Fruit fly (Drosophila melanogaster) whole organism, embryonic: ENCODE results near the gene Osi20.

Experiments used
- Asciz ChIP-seq: fragments of 200-800 bp; sonication (Bioruptor generic); optimal IDR thresholded peaks from 2 replicates; lab custom pipeline; 2017; ENCODE audit warnings: missing biosample characterization, mild to moderate bottlenecking, missing genetic modification characterization, missing genetic modification reagents
- Atf-2 ChIP-seq: fragments of 200-800 bp; sonication (Bioruptor generic); optimal IDR thresholded peaks from 2 replicates; lab custom pipeline; 2016; ENCODE audit warnings: missing biosample characterization, missing genetic modification characterization
- Awh ChIP-seq: fragments of 200-800 bp; sonication (Bioruptor generic); IDR thresholded peaks from 2 replicates; pipeline ENCODE4, ENCODE4 v1.3.6; 2022; ENCODE audit warnings: missing biosample characterization, missing genetic modification characterization
- BEAF-32 ChIP-seq: fragments of 200-800 bp; sonication (Bioruptor generic); optimal IDR thresholded peaks from 3 replicates; lab custom pipeline; 2017; ENCODE audit warnings: missing biosample characterization, missing genetic modification characterization, mild to moderate bottlenecking, moderate library complexity, missing genetic modification reagents
- Blimp-1 ChIP-seq: fragments of 200-800 bp; sonication (Bioruptor generic); optimal IDR thresholded peaks from 3 replicates; lab custom pipeline; 2018; ENCODE audit warnings: missing biosample characterization, missing genetic modification characterization, mild to moderate bottlenecking, moderate library complexity, missing genetic modification reagents
- Bteb2 ChIP-seq: fragments of 200-800 bp; sonication (Bioruptor generic); optimal IDR thresholded peaks from 2 replicates; lab custom pipeline; 2016; ENCODE audit warnings: missing biosample characterization, missing genetic modification characterization
- CG10431 ChIP-seq: fragments of 200-800 bp; sonication (Bioruptor generic); optimal IDR thresholded peaks from 3 replicates; lab custom pipeline; 2018; ENCODE audit warnings: missing biosample characterization, mild to moderate bottlenecking, missing genetic modification characterization
- CG10979 ChIP-seq: fragments of 200-800 bp; sonication (Bioruptor generic); optimal IDR thresholded peaks from 2 replicates; lab custom pipeline; 2018; ENCODE audit warnings: missing biosample characterization, mild to moderate bottlenecking, missing genetic modification characterization, moderate library complexity
- CG11398 ChIP-seq: fragments of 200-800 bp; sonication (Bioruptor generic); optimal IDR thresholded peaks from 2 replicates; lab custom pipeline; 2016; ENCODE audit warnings: missing biosample characterization, missing genetic modification characterization
- CG12391 ChIP-seq: fragments of 200-800 bp; sonication (Bioruptor generic); optimal IDR thresholded peaks from 3 replicates; lab custom pipeline; 2018; ENCODE audit warnings: missing biosample characterization, mild to moderate bottlenecking, missing genetic modification characterization, moderate library complexity
- CG15269 ChIP-seq: fragments of 200-800 bp; sonication (Bioruptor generic); optimal IDR thresholded peaks from 2 replicates; lab custom pipeline; 2018; ENCODE audit warnings: missing biosample characterization, mild to moderate bottlenecking, missing genetic modification characterization, moderate library complexity
- CG1647 ChIP-seq: fragments of 200-800 bp; sonication (Bioruptor generic); optimal IDR thresholded peaks from 3 replicates; lab custom pipeline; 2016; ENCODE audit warnings: missing biosample characterization, missing genetic modification characterization
- CG1832 ChIP-seq: fragments of 200-800 bp; sonication (Bioruptor generic); optimal IDR thresholded peaks from 2 replicates; lab custom pipeline; 2017; ENCODE audit warnings: missing biosample characterization, mild to moderate bottlenecking, missing genetic modification characterization, inconsistent platforms
- CG30020 ChIP-seq: fragments of 200-800 bp; optimal IDR thresholded peaks from 2 replicates; lab custom pipeline; 2019; ENCODE audit warnings: missing biosample characterization, mild to moderate bottlenecking, missing genetic modification characterization, moderate library complexity
- CG32767 ChIP-seq: fragments of 200-800 bp; sonication (Bioruptor generic); IDR thresholded peaks from 2 replicates; pipeline ENCODE4 v1.3.6; 2022; ENCODE audit warnings: missing biosample characterization, missing genetic modification characterization
- CG6765 ChIP-seq: fragments of 200-800 bp; sonication (Bioruptor generic); optimal IDR thresholded peaks from 3 replicates; lab custom pipeline; 2017; ENCODE audit warnings: missing biosample characterization, mild to moderate bottlenecking, missing genetic modification characterization
- CG7372 ChIP-seq: fragments of 200-800 bp; sonication (Bioruptor generic); IDR thresholded peaks from 2 replicates; pipeline ENCODE4 v1.3.6; 2022; ENCODE audit warnings: missing biosample characterization, missing genetic modification characterization
- CG8281 ChIP-seq: fragments of 200-800 bp; sonication (Bioruptor generic); optimal IDR thresholded peaks from 2 replicates; lab custom pipeline; 2018; ENCODE audit warnings: missing biosample characterization, mild to moderate bottlenecking, missing genetic modification characterization, moderate library complexity
- D ChIP-seq, 2 experiments: fragments of 200-800 bp in 1 of 2; fragments of >200 bp in 1 of 2; sonication (Bioruptor generic) in 1 of 2; optimal IDR thresholded peaks; 2 replicates in 1 of 2; 3 replicates in 1 of 2; lab custom pipeline; 2017; ENCODE audit warnings: mild to moderate bottlenecking in 1 of 2, missing biosample characterization in 1 of 2, missing genetic modification characterization in 1 of 2, missing genetic modification reagents in 1 of 2
- Doc3 ChIP-seq: fragments of 200-800 bp; sonication (Bioruptor generic); IDR thresholded peaks from 3 replicates; pipeline ENCODE4 v1.3.6; 2022; ENCODE audit warnings: missing biosample characterization, missing genetic modification characterization; ENCODE audit not compliant: partially characterized antibody
- Dref ChIP-seq: fragments of 200-800 bp; sonication (Bioruptor generic); IDR thresholded peaks from 2 replicates; pipeline ENCODE4 v1.3.6; 2022; ENCODE audit warnings: missing biosample characterization, missing genetic modification characterization
- HLH54F ChIP-seq: fragments of 200-800 bp; sonication (Bioruptor generic); optimal IDR thresholded peaks from 3 replicates; lab custom pipeline; 2016; ENCODE audit warnings: missing biosample characterization, missing genetic modification characterization
- Hr78 ChIP-seq, 2 experiments: fragments of 200-800 bp in 1 of 2; fragments of >200 bp in 1 of 2; sonication (Bioruptor generic) in 1 of 2; optimal IDR thresholded peaks; 2 replicates each; lab custom pipeline; 2017 to 2019; ENCODE audit warnings: missing biosample characterization in 2 of 2, missing genetic modification characterization in 2 of 2, mild to moderate bottlenecking in 1 of 2, moderate library complexity in 1 of 2
- Med ChIP-seq: fragments of 200-800 bp; sonication (Bioruptor generic); peaks from one replicate; lab custom pipeline; 2016; ENCODE audit warnings: missing biosample characterization, missing genetic modification characterization, mild to moderate bottlenecking, inconsistent platforms, moderate library complexity
- NC2α ChIP-seq: fragments of 200-800 bp; sonication (Bioruptor generic); optimal IDR thresholded peaks from 2 replicates; lab custom pipeline; 2016; ENCODE audit warnings: missing biosample characterization, missing genetic modification characterization
- Side ChIP-seq: fragments of 200-800 bp; sonication (Bioruptor generic); optimal IDR thresholded peaks from 2 replicates; lab custom pipeline; 2016; ENCODE audit warnings: missing biosample characterization, missing genetic modification characterization
- YL-1 ChIP-seq: fragments of 200-800 bp; sonication (Bioruptor generic); optimal IDR thresholded peaks from 3 replicates; lab custom pipeline; 2017; ENCODE audit warnings: missing biosample characterization, mild to moderate bottlenecking, missing genetic modification characterization
- bab2 ChIP-seq: fragments of 200-800 bp; sonication (Bioruptor generic); optimal IDR thresholded peaks from 2 replicates; lab custom pipeline; 2016; ENCODE audit warnings: missing biosample characterization, missing genetic modification characterization
- bigmax ChIP-seq: fragments of 200-800 bp; sonication (Bioruptor generic); optimal IDR thresholded peaks from 2 replicates; lab custom pipeline; 2018; ENCODE audit warnings: missing biosample characterization, mild to moderate bottlenecking, missing genetic modification characterization
- fd102C ChIP-seq: fragments of 200-800 bp; sonication (Bioruptor generic); optimal IDR thresholded peaks from 2 replicates; lab custom pipeline; 2018; ENCODE audit warnings: missing biosample characterization, mild to moderate bottlenecking, missing genetic modification characterization, moderate library complexity
- fd96Cb ChIP-seq: fragments of 200-800 bp; sonication (Bioruptor generic); optimal IDR thresholded peaks from 2 replicates; lab custom pipeline; 2018; ENCODE audit warnings: missing biosample characterization, mild to moderate bottlenecking, missing genetic modification characterization, moderate library complexity
- fru ChIP-seq: fragments of >200 bp; optimal IDR thresholded peaks from 2 replicates; lab custom pipeline; 2017
- hbn ChIP-seq: fragments of 200-800 bp; sonication (Bioruptor generic); IDR thresholded peaks from 2 replicates; pipeline ENCODE4 v1.3.6; 2022; ENCODE audit warnings: missing biosample characterization, missing genetic modification characterization; ENCODE audit not compliant: partially characterized antibody
- insv ChIP-seq, 2 experiments: fragments of 200-800 bp; sonication (Bioruptor generic); optimal IDR thresholded peaks; 3 replicates each; lab custom pipeline; 2016 to 2018; ENCODE audit warnings: missing biosample characterization in 2 of 2, missing genetic modification characterization in 2 of 2
- jumu ChIP-seq: fragments of 200-800 bp; sonication (Bioruptor generic); optimal IDR thresholded peaks from 3 replicates; lab custom pipeline; 2016; ENCODE audit warnings: missing biosample characterization, missing genetic modification characterization
- kni ChIP-seq: fragments of 200-800 bp; sonication (Bioruptor generic); optimal IDR thresholded peaks from 3 replicates; lab custom pipeline; 2017; ENCODE audit warnings: mild to moderate bottlenecking, missing biosample characterization, missing genetic modification reagents, missing genetic modification characterization
- nerfin-2 ChIP-seq: fragments of 200-800 bp; sonication (Bioruptor generic); IDR thresholded peaks from 2 replicates; pipeline ENCODE4 v1.3.6; 2022; ENCODE audit warnings: missing biosample characterization, missing genetic modification characterization; ENCODE audit not compliant: partially characterized antibody
- peb ChIP-seq: fragments of 200-800 bp; sonication (Bioruptor generic); IDR thresholded peaks from 2 replicates; pipeline ENCODE4 v1.3.6; 2022; ENCODE audit warnings: missing biosample characterization, missing genetic modification characterization
- rib ChIP-seq: fragments of 200-800 bp; sonication (Bioruptor generic); IDR thresholded peaks from 2 replicates; pipeline ENCODE4 v1.3.6; 2022; ENCODE audit warnings: missing biosample characterization, missing genetic modification characterization
- vvl ChIP-seq: fragments of 200-800 bp; sonication (Bioruptor generic); IDR thresholded peaks from 2 replicates; pipeline ENCODE4 v1.3.6; 2022; ENCODE audit warnings: missing biosample characterization, missing genetic modification characterization
- zfh1 ChIP-seq: fragments of 200-800 bp; sonication (Bioruptor generic); IDR thresholded peaks from 3 replicates; pipeline ENCODE4 v1.3.6; 2022; ENCODE audit warnings: missing biosample characterization, missing genetic modification characterization

Gene Osi20

dm6 chr3R:6315078-6315477 lies 24.8 kb upstream of the Osi20 start (continued):
- no peak for TF ChIP-seq NC2α (GFP tag; lab: Kevin White, UChicago)
- TF ChIP-seq CG6765 (GFP tag; lab: Kevin White, UChicago) = no peak
- TF ChIP-seq CG10431 (GFP tag; lab: Kevin White, UChicago) = no peak
- no peak for TF ChIP-seq nerfin-2 (GFP tag; lab: Robert Waterston, UW)
- peak; percentile 68 for TF ChIP-seq vvl (GFP tag; lab: Robert Waterston, UW)
- no peak for TF ChIP-seq CG32767 (GFP tag; lab: Robert Waterston, UW)
- no peak for TF ChIP-seq fd96Cb (tag; lab: Kevin White, UChicago)
- TF ChIP-seq CG12391 = no peak
- TF ChIP-seq YL-1 (GFP tag; lab: Kevin White, UChicago) = no peak
- TF ChIP-seq CG11398 = no peak
- TF ChIP-seq Side (GFP tag; lab: Kevin White, UChicago) = no peak
- 0 out of 2 replicates have a peak, but pooled peaks have one; percentile 24 for TF ChIP-seq Dref (GFP tag; lab: Robert Waterston, UW)
- TF ChIP-seq Atf-2 (GFP tag; lab: Kevin White, UChicago) = no peak

dm6 chr3R:6329774-6330298 lies 10.1 kb upstream of the Osi20 start, which contains the start of gene Osi18:
TSS of gene Osi18 (plus strand) at chr3R:6330248.
- TF ChIP-seq zfh1 = no peak
- TF ChIP-seq CG7372 (GFP tag; lab: Robert Waterston, UW) = no peak
- TF ChIP-seq bigmax = no peak
- TF ChIP-seq hbn (GFP tag; lab: Robert Waterston, UW) = no peak
- no peak for TF ChIP-seq fru
- TF ChIP-seq Bteb2 (GFP tag; lab: Kevin White, UChicago) = no peak
- no peak for TF ChIP-seq CG1832
- no peak for TF ChIP-seq D (optimal IDR thresholded peaks at IDR 0.05; lab: Kevin White, UChicago)
- no peak for TF ChIP-seq D (GFP tag; optimal IDR thresholded peaks at IDR 0.05; lab: Kevin White, UChicago)
- no peak for TF ChIP-seq CG15269 (tag; lab: Kevin White, UChicago)
- TF ChIP-seq insv (GFP tag; optimal IDR thresholded peaks at IDR 0.05; lab: Kevin White, UChicago) = no peak
- 0 out of 2 replicates have a peak, but pooled peaks have one; percentile 13 for TF ChIP-seq vvl (GFP tag; lab: Robert Waterston, UW)
- TF ChIP-seq kni = peak; percentile 71
- TF ChIP-seq fd102C (GFP tag; lab: Kevin White, UChicago) = no peak
- no peak for TF ChIP-seq rib (GFP tag; lab: Robert Waterston, UW)
- TF ChIP-seq Blimp-1 (GFP tag; lab: Kevin White, UChicago) = peak; percentile 69
- no peak for TF ChIP-seq Asciz (GFP tag; lab: Kevin White, UChicago)
- TF ChIP-seq BEAF-32 = no peak
- TF ChIP-seq Awh (GFP tag; lab: Robert Waterston, UW) = no peak
- no peak for TF ChIP-seq Side (GFP tag; lab: Kevin White, UChicago)
- no peak for TF ChIP-seq CG1647 (GFP tag; lab: Kevin White, UChicago)
- no peak for TF ChIP-seq CG11398
- TF ChIP-seq jumu (GFP tag; lab: Kevin White, UChicago) = no peak
- no peak for TF ChIP-seq CG8281 (tag; lab: Kevin White, UChicago)
- no peak for TF ChIP-seq CG10979 (tag; lab: Kevin White, UChicago)
- TF ChIP-seq bab2 (GFP tag; lab: Kevin White, UChicago) = no peak
- no peak for TF ChIP-seq peb (GFP tag; lab: Robert Waterston, UW)
- TF ChIP-seq fd96Cb (tag; lab: Kevin White, UChicago) = no peak
- TF ChIP-seq CG30020 (tag; lab: Kevin White, UChicago) = no peak
- TF ChIP-seq HLH54F (GFP tag; lab: Kevin White, UChicago) = no peak
- no peak for TF ChIP-seq Doc3
- peak in 1 of 2 experiments; percentile 38 for TF ChIP-seq Hr78 (GFP tag; optimal IDR thresholded peaks at IDR 0.05; lab: Kevin White, UChicago)
- peak; percentile 48 for TF ChIP-seq Med
